Worm (Caenorhabditis elegans): Measurements from ENCODE around the gene grd-2.

Gene grd-2

DNA sequence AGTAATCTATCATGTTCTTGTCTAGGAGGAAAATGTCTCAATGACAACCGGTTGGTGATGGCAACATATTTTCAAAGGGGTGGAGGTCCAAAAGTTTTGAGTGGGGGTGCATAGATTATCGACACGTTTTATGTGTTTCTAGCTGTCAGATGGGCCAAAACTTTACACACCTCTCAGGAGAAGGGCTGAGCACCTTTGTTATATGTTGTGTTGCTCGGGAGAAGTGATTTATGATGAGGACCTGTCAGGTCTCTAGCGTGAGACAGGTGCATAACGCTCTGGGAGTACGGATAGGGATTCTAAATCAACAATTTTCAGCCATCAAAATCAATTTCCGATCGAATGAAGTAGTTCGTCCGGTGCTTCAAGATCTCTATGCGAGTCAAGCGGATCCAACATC is 47.0 kb downstream of the grd-2 start:
- TF ChIP-seq jun-1 (tag; optimal IDR thresholded peaks at IDR 0.05): no peak
- no peak for TF ChIP-seq nhr-41 (GFP tag; IDR thresholded peaks at IDR 0.05)
- TF ChIP-seq ztf-11 (tag; optimal IDR thresholded peaks at IDR 0.05): no peak
- TF ChIP-seq aha-1 (tag): no peak
- TF ChIP-seq unc-62 (GFP tag; optimal IDR thresholded peaks at IDR 0.05 in 1 of 2): peak in 1 of 2 experiments; percentile 35
- TF ChIP-seq unc-62 (tag; optimal IDR thresholded peaks at IDR 0.05): no peak
- no peak for TF ChIP-seq lin-38 (GFP tag; IDR thresholded peaks at IDR 0.05)
- TF ChIP-seq aly-2 (tag; optimal IDR thresholded peaks at IDR 0.05): no peak
- no peak for TF ChIP-seq mep-1 (tag; optimal IDR thresholded peaks at IDR 0.05)

DNA sequence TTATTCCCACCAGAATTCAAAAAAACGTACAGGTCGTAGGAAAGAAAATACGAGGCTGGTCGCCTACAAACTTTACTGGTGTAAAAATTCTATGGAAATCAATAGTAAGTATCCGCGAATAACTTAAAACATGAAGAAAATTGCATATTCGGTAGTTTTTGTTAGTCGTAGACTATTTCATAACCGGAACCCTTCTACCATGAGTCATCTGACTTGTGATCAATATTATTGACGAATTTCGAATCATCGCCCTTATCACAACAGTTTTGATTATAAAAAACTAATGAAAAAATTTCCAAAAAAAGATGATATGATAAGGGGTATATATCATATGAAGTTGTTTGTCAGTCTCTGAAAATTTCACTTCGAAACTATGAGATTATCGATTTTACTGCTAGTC is 50.4 kb downstream of the grd-2 start, which contains the start of gene W01F3.2:
TSS of gene W01F3.2 (plus strand) at position 301 of the 400 bp plus-strand sequence.
- TF ChIP-seq hlh-30 (tag; optimal IDR thresholded peaks at IDR 0.05; ENCODE audit: insufficient read depth) (peak; percentile 29), hif-1 (tag; optimal IDR thresholded peaks at IDR 0.05) (no peak), nhr-28 (tag; optimal IDR thresholded peaks at IDR 0.05) (peak; percentile 36), dve-1 (tag; optimal IDR thresholded peaks at IDR 0.05; ENCODE audit: insufficient read depth) (no peak), T26A8.4 (GFP tag; IDR thresholded peaks at IDR 0.05) (no peak), hlh-11 (tag; optimal IDR thresholded peaks at IDR 0.05) (peak; percentile 21), dmd-6 (GFP tag; IDR thresholded peaks at IDR 0.05) (peak; percentile 14; the same call in 1 of the 2 replicates)

DNA sequence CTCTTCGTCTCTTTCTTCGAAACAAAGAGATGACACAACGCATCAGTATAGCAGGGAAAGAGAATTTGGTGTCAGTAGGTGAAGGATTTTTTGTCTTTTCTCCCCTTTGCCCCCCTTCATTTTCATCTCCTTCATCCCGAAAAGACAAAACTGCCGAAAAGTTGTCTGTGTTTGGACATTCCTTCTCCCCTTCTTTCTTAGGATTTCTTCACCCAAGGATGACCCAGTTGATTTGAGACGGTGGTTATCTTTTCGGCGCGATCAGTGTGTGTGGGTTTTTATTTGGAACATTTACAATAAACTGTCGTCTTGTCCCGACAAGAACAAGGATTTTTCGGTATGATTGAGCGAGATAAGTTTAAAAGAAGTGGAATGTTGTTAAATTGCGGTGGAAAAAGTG is 52.9 kb downstream of the grd-2 start:
- no peak for TF ChIP-seq rbr-2 (tag; optimal IDR thresholded peaks at IDR 0.05)
- TF ChIP-seq unc-62 (GFP tag; optimal IDR thresholded peaks at IDR 0.05 in 1 of 2): peak in 1 of 2 experiments; percentile 15
- no peak for TF ChIP-seq unc-62 (tag; optimal IDR thresholded peaks at IDR 0.05)

Data from whole organism, L4 larva.